Worm (Caenorhabditis elegans) whole organism, L4 larva: ENCODE results near the gene C14C6.3.

Experiments
- F10B5.3 ChIP-seq: sonication (generic microtip); optimal IDR thresholded peaks from 2 replicates; lab custom pipeline; 2016; ENCODE audit warnings: mild to moderate bottlenecking, missing genetic modification characterization, missing compliant biosample characterization
- F37D6.2 ChIP-seq: sonication (generic microtip); optimal IDR thresholded peaks from 2 replicates; lab custom pipeline; 2016; ENCODE audit warnings: mild to moderate bottlenecking, missing genetic modification characterization, missing compliant biosample characterization
- R02D3.7 ChIP-seq: fragments of 150-350 bp; sonication (generic microtip); optimal IDR thresholded peaks from 3 replicates; lab custom pipeline; 2014; ENCODE audit warnings: missing biosample characterization, missing genetic modification characterization
- Y75B8A.6 ChIP-seq: fragments of 200-800 bp; sonication (Bioruptor generic); IDR thresholded peaks from 2 replicates; pipeline ENCODE4 v1.3.6; 2022; ENCODE audit warnings: missing genetic modification reagents, missing genetic modification characterization, missing compliant biosample characterization
- ZK337.2 ChIP-seq: fragments of 200-800 bp; sonication (Bioruptor generic); IDR thresholded peaks from 2 replicates; pipeline ENCODE4 v1.3.6; 2022; ENCODE audit warnings: missing genetic modification reagents, missing genetic modification characterization, missing compliant biosample characterization
- aha-1 ChIP-seq: fragments of 150-350 bp; peaks from one replicate; lab custom pipeline; 2014; ENCODE audit warnings: missing biosample characterization, missing genetic modification characterization
- aly-2 ChIP-seq: sonication (generic microtip); optimal IDR thresholded peaks from 2 replicates; lab custom pipeline; 2018; ENCODE audit warnings: missing biosample characterization, missing genetic modification characterization
- ceh-32 ChIP-seq: sonication (generic microtip); optimal IDR thresholded peaks from 2 replicates; lab custom pipeline; 2016; ENCODE audit warnings: mild to moderate bottlenecking, missing genetic modification characterization, missing compliant biosample characterization; ENCODE audit not compliant: poor library complexity
- cey-2 ChIP-seq: sonication (generic microtip); optimal IDR thresholded peaks from 3 replicates; lab custom pipeline; 2017; ENCODE audit warnings: missing genetic modification characterization, mild to moderate bottlenecking, missing compliant biosample characterization, antibody characterized with exemption, borderline replicate concordance; ENCODE audit not compliant: insufficient read depth
- daf-12 ChIP-seq: fragments of 150-350 bp; optimal IDR thresholded peaks from 2 replicates; lab custom pipeline; 2014; ENCODE audit warnings: missing biosample characterization, missing genetic modification reagents, missing genetic modification characterization
- dpl-1 ChIP-seq: fragments of 150-350 bp; optimal IDR thresholded peaks from 2 replicates; lab custom pipeline; 2014; ENCODE audit warnings: missing biosample characterization, missing genetic modification reagents, missing genetic modification characterization
- egl-27 ChIP-seq: sonication (generic microtip); optimal IDR thresholded peaks from 3 replicates; lab custom pipeline; 2017; ENCODE audit warnings: missing biosample characterization, missing genetic modification reagents, missing genetic modification characterization
- fkh-10 ChIP-seq: fragments of 150-350 bp; optimal IDR thresholded peaks from 2 replicates; lab custom pipeline; 2014; ENCODE audit warnings: missing biosample characterization, missing genetic modification reagents, missing genetic modification characterization
- lim-7 ChIP-seq: fragments of 200-800 bp; sonication (Bioruptor generic); IDR thresholded peaks from 2 replicates; pipeline ENCODE4 v1.3.6; 2022; ENCODE audit warnings: missing genetic modification characterization, missing compliant biosample characterization
- lin-13 ChIP-seq: fragments of 150-350 bp; optimal IDR thresholded peaks from 2 replicates; lab custom pipeline; 2014; ENCODE audit warnings: missing biosample characterization, missing genetic modification reagents, missing genetic modification characterization
- lin-15B ChIP-seq: fragments of 150-350 bp; sonication (generic microtip); optimal IDR thresholded peaks from 3 replicates; lab custom pipeline; 2014; ENCODE audit warnings: missing biosample characterization, missing genetic modification characterization
- lin-29 ChIP-seq: fragments of 200-800 bp; sonication (Bioruptor generic); IDR thresholded peaks from 2 replicates; pipeline ENCODE4 v1.3.6; 2022; ENCODE audit warnings: missing genetic modification reagents, missing genetic modification characterization, missing compliant biosample characterization
- madf-9 ChIP-seq: fragments of 200-800 bp; sonication (Bioruptor generic); conservative IDR thresholded peaks from 2 replicates; pipeline ENCODE4 v1.3.6; 2022; ENCODE audit warnings: missing genetic modification reagents, missing genetic modification characterization, missing compliant biosample characterization
- mes-2 ChIP-seq: sonication (generic microtip); optimal IDR thresholded peaks from 2 replicates; lab custom pipeline; 2016; ENCODE audit warnings: missing genotype, mild to moderate bottlenecking, missing genetic modification characterization, missing compliant biosample characterization; ENCODE audit not compliant: poor library complexity, severe bottlenecking
- mxl-2 ChIP-seq: fragments of 200-800 bp; sonication (Bioruptor generic); conservative IDR thresholded peaks from 2 replicates; pipeline ENCODE4 v1.3.6; 2022; ENCODE audit warnings: missing genetic modification reagents, missing genetic modification characterization, missing compliant biosample characterization
- mxl-3 ChIP-seq: fragments of 200-800 bp; sonication (Bioruptor generic); optimal IDR thresholded peaks from 2 replicates; lab custom pipeline; 2018; ENCODE audit warnings: mild to moderate bottlenecking, missing genetic modification characterization, missing compliant biosample characterization
- nhr-11 ChIP-seq: fragments of 150-350 bp; optimal IDR thresholded peaks from 2 replicates; lab custom pipeline; 2014; ENCODE audit warnings: missing biosample characterization, missing genetic modification characterization
- nhr-28 ChIP-seq: fragments of 150-350 bp; optimal IDR thresholded peaks from 2 replicates; lab custom pipeline; 2014; ENCODE audit warnings: missing biosample characterization, missing genetic modification characterization
- nhr-41 ChIP-seq: fragments of 200-800 bp; sonication (Bioruptor generic); IDR thresholded peaks from 2 replicates; pipeline ENCODE4 v1.3.6; 2022; ENCODE audit warnings: missing genetic modification reagents, missing genetic modification characterization, missing compliant biosample characterization
- nhr-76 ChIP-seq: fragments of 150-350 bp; optimal IDR thresholded peaks from 2 replicates; lab custom pipeline; 2014; ENCODE audit warnings: missing biosample characterization, missing genetic modification characterization
- nhr-77 ChIP-seq: fragments of 150-350 bp; optimal IDR thresholded peaks from 2 replicates; lab custom pipeline; 2014; ENCODE audit warnings: missing biosample characterization, missing genetic modification characterization
- saeg-2 ChIP-seq: fragments of 200-800 bp; sonication (Bioruptor generic); IDR thresholded peaks from 2 replicates; pipeline ENCODE4 v1.3.6; 2022; ENCODE audit warnings: missing genetic modification reagents, missing genetic modification characterization, missing compliant biosample characterization
- sdz-12 ChIP-seq: fragments of 200-800 bp; sonication (Bioruptor generic); optimal IDR thresholded peaks from 2 replicates; lab custom pipeline; 2018; ENCODE audit warnings: mild to moderate bottlenecking, missing genetic modification characterization, missing compliant biosample characterization
- skn-1 ChIP-seq: fragments of 150-350 bp; optimal IDR thresholded peaks from 2 replicates; lab custom pipeline; 2014; ENCODE audit warnings: missing biosample characterization, missing genetic modification characterization
- snpc-1.2 ChIP-seq: fragments of 200-800 bp; sonication (Bioruptor generic); IDR thresholded peaks from 2 replicates; pipeline ENCODE4 v1.3.6; 2022; ENCODE audit warnings: missing genetic modification reagents, missing genetic modification characterization, missing compliant biosample characterization
- unc-39 ChIP-seq: sonication (generic microtip); optimal IDR thresholded peaks from 2 replicates; lab custom pipeline; 2017; ENCODE audit warnings: missing biosample characterization, missing genetic modification characterization
- unc-62 ChIP-seq, 3 experiments: fragments of 150-350 bp in 1 of 3; sonication (generic microtip); optimal IDR thresholded peaks in 2 of 3; peaks in 1 of 3; 1 replicate in 1 of 3; 2 replicates in 2 of 3; lab custom pipeline; 2014 to 2017; ENCODE audit warnings: missing biosample characterization in 3 of 3, missing genetic modification characterization in 3 of 3, missing genetic modification reagents in 3 of 3, missing genotype in 1 of 3
- zfp-2 ChIP-seq: sonication (generic microtip); optimal IDR thresholded peaks from 2 replicates; lab custom pipeline; 2016; ENCODE audit warnings: mild to moderate bottlenecking, missing genetic modification characterization, missing compliant biosample characterization
- zip-2 ChIP-seq: fragments of 150-350 bp; optimal IDR thresholded peaks from 2 replicates; lab custom pipeline; 2014; ENCODE audit warnings: missing biosample characterization, missing genetic modification characterization

The C14C6.3 gene

DNA sequence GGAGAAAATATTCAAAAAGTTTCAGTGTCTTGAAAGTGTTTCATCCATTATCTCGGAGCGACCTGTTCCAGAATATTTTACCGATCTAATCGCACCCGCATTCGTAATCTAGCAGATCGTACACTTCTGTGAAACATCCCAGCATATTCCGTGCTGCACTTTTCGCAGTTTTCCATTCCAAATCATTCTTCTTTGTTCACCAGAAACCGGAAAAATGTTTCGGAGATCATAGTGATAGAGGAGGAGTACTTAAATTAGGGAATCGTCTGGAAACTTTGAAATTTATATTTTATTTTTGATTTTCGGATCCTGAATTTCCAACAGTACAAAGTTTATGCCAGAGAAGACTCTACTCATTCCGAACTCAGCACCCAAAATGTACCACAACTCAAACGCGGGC is 42.2 kb downstream of the C14C6.3 start, which contains the start of gene K06H6.2:
Gene K06H6.2, plus strand, starts transcription at position 301 of the 400 bp plus-strand sequence.
- TF ChIP-seq lin-29 (no peak), aly-2 (tag; lab: Kevin White, UChicago) (no peak), aha-1 (peak; percentile 4)

ce11 chrV:587818-588217 is 44.5 kb downstream of the C14C6.3 start, which contains the start of gene K06H6.1:
TSS of gene K06H6.1 (plus strand) at chrV:588118.
- TF ChIP-seq egl-27 (tag; lab: Kevin White, UChicago) (no peak), unc-39 (tag; lab: Kevin White, UChicago) (no peak), unc-62 (GFP tag; optimal IDR thresholded peaks at IDR 0.05 in 1 of 2; lab: Kevin White, UChicago) (peak in 1 of 2 experiments; percentile 40), unc-62 (tag; optimal IDR thresholded peaks at IDR 0.05; lab: Kevin White, UChicago) (no peak), F37D6.2 (tag; lab: Kevin White, UChicago) (no peak)

ce11 chrV:590182-590581 is 46.9 kb downstream of the C14C6.3 start, which contains the start of gene ZK488.6:
TSS of gene ZK488.6 (plus strand) at chrV:590482.
- no peak for TF ChIP-seq skn-1 (tag; lab: Kevin White, UChicago)
- no peak for TF ChIP-seq R02D3.7
- TF ChIP-seq F37D6.2 (tag; lab: Kevin White, UChicago): no peak
- TF ChIP-seq mxl-3: no peak
- no peak for TF ChIP-seq zfp-2 (tag; lab: Kevin White, UChicago)
- TF ChIP-seq ZK337.2 (GFP tag; lab: Robert Waterston, UW): no peak
- TF ChIP-seq mes-2 (tag; lab: Kevin White, UChicago): no peak
- no peak for TF ChIP-seq madf-9 (GFP tag; lab: Robert Waterston, UW)
- TF ChIP-seq snpc-1.2 (GFP tag; lab: Robert Waterston, UW): no peak
- TF ChIP-seq nhr-28 (tag; lab: Kevin White, UChicago): no peak
- no peak for TF ChIP-seq saeg-2 (GFP tag; lab: Robert Waterston, UW)
- no peak for TF ChIP-seq zip-2
- no peak for TF ChIP-seq lim-7 (GFP tag; lab: Robert Waterston, UW)
- TF ChIP-seq ceh-32 (tag; lab: Kevin White, UChicago): no peak
- TF ChIP-seq dpl-1 (GFP tag; lab: Kevin White, UChicago): no peak
- no peak for TF ChIP-seq sdz-12 (GFP tag; lab: Kevin White, UChicago)
- no peak for TF ChIP-seq cey-2 (tag; lab: Kevin White, UChicago)
- no peak for TF ChIP-seq lin-13 (GFP tag; lab: Kevin White, UChicago)
- no peak for TF ChIP-seq fkh-10 (GFP tag; lab: Kevin White, UChicago)

- TF ChIP-seq F37D6.2 (tag; lab: Kevin White, UChicago) (no peak), mxl-2 (no peak), daf-12 (no peak), zip-2 (no peak), nhr-41 (no peak), lim-7 (GFP tag; lab: Robert Waterston, UW) (no peak), lin-15B (tag; lab: Kevin White, UChicago) (no peak), nhr-11 (tag; lab: Kevin White, UChicago) (no peak), mes-2 (tag; lab: Kevin White, UChicago) (no peak), aly-2 (tag; lab: Kevin White, UChicago) (no peak), Y75B8A.6 (GFP tag; lab: Robert Waterston, UW) (no peak), F10B5.3 (no peak), nhr-77 (tag; lab: Kevin White, UChicago) (no peak), zfp-2 (tag; lab: Kevin White, UChicago) (no peak), nhr-76 (tag; lab: Kevin White, UChicago) (no peak)
- TF ChIP-seq, all 104 proteins: peak for 0
These were observed 49.7 kb downstream of the C14C6.3 start, which contains the start of gene ZK488.5 for ce11 chrV:592959-593358. TSS of gene ZK488.5 (plus strand) at chrV:593259.
